Worm (Caenorhabditis elegans) whole organism, L2 larva: Measurements from ENCODE around the gene Y45F10B.12.

Source experiments
- F13H6.1 ChIP-seq: sonication (generic microtip); optimal IDR thresholded peaks from 2 replicates; lab custom pipeline; 2016; ENCODE audit warnings: missing genetic modification characterization, missing compliant biosample characterization
- ceh-16 ChIP-seq: fragments of 150-350 bp; optimal IDR thresholded peaks from 2 replicates; lab custom pipeline; 2014; ENCODE audit warnings: missing biosample characterization, missing genetic modification characterization
- lin-11 ChIP-seq: fragments of 150-350 bp; sonication (generic microtip); optimal IDR thresholded peaks from 2 replicates; lab custom pipeline; 2014; ENCODE audit warnings: missing biosample characterization, missing genetic modification characterization, inconsistent platforms, mixed read lengths
- mbf-1 ChIP-seq: sonication (generic microtip); optimal IDR thresholded peaks from 2 replicates; lab custom pipeline; 2017; ENCODE audit warnings: missing biosample characterization, missing genetic modification characterization
- nhr-21 ChIP-seq: fragments of 150-350 bp; optimal IDR thresholded peaks from 2 replicates; lab custom pipeline; 2014; ENCODE audit warnings: missing biosample characterization, missing genetic modification characterization
- unc-62 ChIP-seq: fragments of 150-350 bp; optimal IDR thresholded peaks from 2 replicates; lab custom pipeline; 2014; ENCODE audit warnings: missing biosample characterization, missing genetic modification reagents, missing genetic modification characterization
- zag-1 ChIP-seq: fragments of 150-350 bp; optimal IDR thresholded peaks from 2 replicates; lab custom pipeline; 2014; ENCODE audit warnings: missing biosample characterization, missing genetic modification characterization

ce11 chrIV:13557393-13557792 is 29.9 kb upstream of the Y45F10B.12 start:
- TF ChIP-seq unc-62 (GFP tag; lab: Kevin White, UChicago) = no peak
- TF ChIP-seq F13H6.1 = no peak
- TF ChIP-seq nhr-21 (tag; lab: Kevin White, UChicago) = no peak
- no peak for TF ChIP-seq lin-11 (tag; lab: Kevin White, UChicago)
- no peak for TF ChIP-seq mbf-1 (tag; lab: Kevin White, UChicago)
- TF ChIP-seq zag-1 (tag; lab: Kevin White, UChicago) = no peak
- TF ChIP-seq ceh-16 (tag; lab: Kevin White, UChicago) = no peak
